Fruit fly (Drosophila melanogaster): ENCODE data around the gene CG6576.

CG6576 gene

dm6 chr3L:8767876-8768275 is 12.1 kb downstream of the CG6576 start (continued):
- no peak for TF ChIP-seq CG1024 (GFP tag; IDR thresholded peaks at IDR 0.05)
- no peak for TF ChIP-seq Optix (GFP tag; IDR thresholded peaks at IDR 0.05)
- TF ChIP-seq ato (GFP tag; IDR thresholded peaks at IDR 0.05; ENCODE audit: partially characterized antibody), result no peak
- TF ChIP-seq CG6689 (GFP tag; IDR thresholded peaks at IDR 0.05), result no peak
- TF ChIP-seq CG4360 (GFP tag; IDR thresholded peaks at IDR 0.05), result no peak
- no peak for TF ChIP-seq CG9876 (GFP tag; optimal IDR thresholded peaks at IDR 0.05)
- TF ChIP-seq NFAT (GFP tag; IDR thresholded peaks at IDR 0.05), result no peak
- TF ChIP-seq CG30403 (GFP tag; optimal IDR thresholded peaks at IDR 0.05), result peak; percentile 69
- TF ChIP-seq Dp (GFP tag; optimal IDR thresholded peaks at IDR 0.05), result no peak
- TF ChIP-seq CG14441 (GFP tag; IDR thresholded peaks at IDR 0.05), result peak; percentile 38; the same call in 1 of the 2 replicates
- TF ChIP-seq twi (tag; optimal IDR thresholded peaks at IDR 0.05), result no peak
- peak; percentile 37 for TF ChIP-seq tio (GFP tag; optimal IDR thresholded peaks at IDR 0.05)
- TF ChIP-seq fd3F (GFP tag; optimal IDR thresholded peaks at IDR 0.05), result peak; percentile 29
- no peak for TF ChIP-seq CG11247 (GFP tag; IDR thresholded peaks at IDR 0.05)
- no peak for TF ChIP-seq Ets97D (GFP tag; optimal IDR thresholded peaks at IDR 0.05)
- TF ChIP-seq Dbx (GFP tag; IDR thresholded peaks at IDR 0.05), result peak; percentile 34; the same call in 1 of the 3 replicates
- peak; percentile 52 for TF ChIP-seq CG18619 (GFP tag; optimal IDR thresholded peaks at IDR 0.05)
- TF ChIP-seq bab2 (GFP tag; optimal IDR thresholded peaks at IDR 0.05), result no peak
- no peak for TF ChIP-seq CG4404 (GFP tag; IDR thresholded peaks at IDR 0.05)
- TF ChIP-seq CG7271 (tag; optimal IDR thresholded peaks at IDR 0.05), result no peak
- TF ChIP-seq HHEX (GFP tag; optimal IDR thresholded peaks at IDR 0.05), result peak; percentile 54
- TF ChIP-seq CG10431 (GFP tag; optimal IDR thresholded peaks at IDR 0.05), result no peak
- TF ChIP-seq chif (GFP tag; optimal IDR thresholded peaks at IDR 0.05), result peak in 1 of 2 experiments; percentile 11
- no peak for TF ChIP-seq Atf-2 (GFP tag; optimal IDR thresholded peaks at IDR 0.05)
- TF ChIP-seq Mrtf (GFP tag; IDR thresholded peaks at IDR 0.05), result no peak
- no peak for TF ChIP-seq E2f2 (GFP tag; IDR thresholded peaks at IDR 0.05)
- no peak for TF ChIP-seq Hey (tag; optimal IDR thresholded peaks at IDR 0.05)
- TF ChIP-seq CG2712 (tag; optimal IDR thresholded peaks at IDR 0.05), result peak; percentile 19
- peak; percentile 8; the same call in 1 of the 2 replicates for TF ChIP-seq CG14667 (GFP tag; IDR thresholded peaks at IDR 0.05)
- TF ChIP-seq CG18599 (GFP tag; optimal IDR thresholded peaks at IDR 0.05), result peak; percentile 78
- no peak for TF ChIP-seq jumu (GFP tag; optimal IDR thresholded peaks at IDR 0.05)
- peak; percentile 17; the same call in 1 of the 2 replicates for TF ChIP-seq gsb (GFP tag; IDR thresholded peaks at IDR 0.05)
- no peak for TF ChIP-seq CG33557 (GFP tag; optimal IDR thresholded peaks at IDR 0.05)
- no peak for TF ChIP-seq Dek (tag; optimal IDR thresholded peaks at IDR 0.05)
- TF ChIP-seq CG10979 (tag; optimal IDR thresholded peaks at IDR 0.05), result no peak
- TF ChIP-seq Hr51 (GFP tag; optimal IDR thresholded peaks at IDR 0.05), result peak in 1 of 2 experiments; percentile 44
- peak; percentile 7 for TF ChIP-seq Oli (tag; optimal IDR thresholded peaks at IDR 0.05)
- TF ChIP-seq CG7372 (GFP tag; IDR thresholded peaks at IDR 0.05), result 0 out of 2 replicates have a peak, but pooled peaks have one; percentile 10
- no peak for TF ChIP-seq CG31365 (tag; optimal IDR thresholded peaks at IDR 0.05)
- no peak for TF ChIP-seq salm (tag; optimal IDR thresholded peaks at IDR 0.05)
- no peak for TF ChIP-seq Scr (GFP tag; IDR thresholded peaks at IDR 0.05; ENCODE audit: partially characterized antibody)
- TF ChIP-seq CG10654 (GFP tag; optimal IDR thresholded peaks at IDR 0.05), result no peak
- no peak for TF ChIP-seq Deaf1 (tag; optimal IDR thresholded peaks at IDR 0.05)
- no peak for TF ChIP-seq CG13287 (GFP tag; IDR thresholded peaks at IDR 0.05; ENCODE audit: partially characterized antibody)
- TF ChIP-seq z (GFP tag; IDR thresholded peaks at IDR 0.05), result no peak
- TF ChIP-seq inv (GFP tag; IDR thresholded peaks at IDR 0.05; ENCODE audit: partially characterized antibody), result no peak
- peak; percentile 2 for TF ChIP-seq nom (GFP tag; optimal IDR thresholded peaks at IDR 0.05)
- TF ChIP-seq Ptx1 (GFP tag; IDR thresholded peaks at IDR 0.05), result peak; percentile 54; the same call in 1 of the 2 replicates
- no peak for TF ChIP-seq CG15696 (tag; optimal IDR thresholded peaks at IDR 0.05)
- TF ChIP-seq Fer2 (tag; optimal IDR thresholded peaks at IDR 0.05), result no peak
- TF ChIP-seq org-1 (GFP tag; optimal IDR thresholded peaks at IDR 0.05), result peak; percentile 42
